Worm (Caenorhabditis elegans) whole organism, L1 larva: Measurements from ENCODE around the gene Y38E10A.28.

Source experiments
- aha-1 ChIP-seq: fragments of 150-350 bp; optimal IDR thresholded peaks from 2 replicates; lab custom pipeline; 2014; ENCODE audit warnings: missing biosample characterization, missing genetic modification characterization
- ces-1 ChIP-seq: fragments of 150-350 bp; optimal IDR thresholded peaks from 2 replicates; lab custom pipeline; 2014; ENCODE audit warnings: missing biosample characterization, missing genetic modification reagents, missing genetic modification characterization
- dsc-1 ChIP-seq: sonication (generic microtip); optimal IDR thresholded peaks from 2 replicates; lab custom pipeline; 2016; ENCODE audit warnings: mild to moderate bottlenecking, missing genetic modification characterization, missing compliant biosample characterization
- efl-1 ChIP-seq, 4 experiments: fragments of 150-350 bp; optimal IDR thresholded peaks in 3 of 4; peaks in 1 of 4; 1 replicate in 1 of 4; 2 replicates in 3 of 4; lab custom pipeline; 2014; ENCODE audit warnings: missing biosample characterization in 2 of 4, missing genetic modification characterization in 2 of 4, missing genetic modification reagents in 2 of 4
- egl-27 ChIP-seq, 2 experiments: fragments of 150-350 bp in 1 of 2; sonication (generic microtip); optimal IDR thresholded peaks; 3 replicates each; lab custom pipeline; 2017 to 2018; ENCODE audit warnings: missing biosample characterization in 2 of 2, missing genetic modification characterization in 2 of 2, missing genetic modification reagents in 2 of 2
- elt-2 ChIP-seq: sonication (generic microtip); optimal IDR thresholded peaks from 2 replicates; lab custom pipeline; 2016; ENCODE audit warnings: missing genetic modification characterization, mild to moderate bottlenecking, inconsistent platforms, missing compliant biosample characterization, missing genetic modification reagents
- fkh-4 ChIP-seq: sonication (generic microtip); optimal IDR thresholded peaks from 2 replicates; lab custom pipeline; 2016; ENCODE audit warnings: missing compliant biosample characterization, missing genetic modification characterization, borderline replicate concordance
- fkh-8 ChIP-seq: sonication (generic microtip); optimal IDR thresholded peaks from 2 replicates; lab custom pipeline; 2016; ENCODE audit warnings: mild to moderate bottlenecking, missing genetic modification characterization, missing compliant biosample characterization
- hlh-4 ChIP-seq: sonication (generic microtip); optimal IDR thresholded peaks from 2 replicates; lab custom pipeline; 2016; ENCODE audit warnings: mild to moderate bottlenecking, missing genetic modification characterization, missing compliant biosample characterization
- jun-1 ChIP-seq: fragments of 150-350 bp; optimal IDR thresholded peaks from 2 replicates; lab custom pipeline; 2014; ENCODE audit warnings: missing biosample characterization, missing genetic modification reagents, missing genetic modification characterization
- lin-14 ChIP-seq: fragments of 200-800 bp; sonication (Bioruptor generic); optimal IDR thresholded peaks from 2 replicates; lab custom pipeline; 2018; ENCODE audit warnings: mild to moderate bottlenecking, missing genetic modification characterization, moderate library complexity, missing compliant biosample characterization
- lin-35 ChIP-seq, 2 experiments: fragments of 150-350 bp; optimal IDR thresholded peaks; 2 replicates each; lab custom pipeline; 2014; ENCODE audit warnings: missing biosample characterization in 2 of 2, missing genetic modification characterization in 2 of 2, missing genetic modification reagents in 2 of 2
- lsy-2 ChIP-seq, 2 experiments: fragments of 150-350 bp; optimal IDR thresholded peaks; 2 replicates each; lab custom pipeline; 2014; ENCODE audit warnings: missing biosample characterization in 2 of 2, missing genetic modification characterization in 2 of 2
- mab-9 ChIP-seq: fragments of 200-800 bp; sonication (Bioruptor generic); IDR thresholded peaks from 2 replicates; pipeline ENCODE4 v1.3.6; 2022; ENCODE audit warnings: missing genetic modification reagents, missing genetic modification characterization, missing compliant biosample characterization
- mdl-1 ChIP-seq, 2 experiments: fragments of 150-350 bp; optimal IDR thresholded peaks; 2 replicates each; lab custom pipeline; 2014 to 2017; ENCODE audit warnings: missing biosample characterization in 2 of 2, missing genetic modification characterization in 2 of 2, inconsistent platforms in 1 of 2
- mef-2 ChIP-seq: fragments of 150-350 bp; optimal IDR thresholded peaks from 2 replicates; lab custom pipeline; 2014; ENCODE audit warnings: missing biosample characterization, missing genetic modification characterization
- mep-1 ChIP-seq: fragments of 150-350 bp; optimal IDR thresholded peaks from 2 replicates; lab custom pipeline; 2014; ENCODE audit warnings: missing biosample characterization, missing genetic modification characterization
- nhr-20 ChIP-seq: sonication (generic microtip); optimal IDR thresholded peaks from 2 replicates; lab custom pipeline; 2016; ENCODE audit warnings: mild to moderate bottlenecking, missing genetic modification characterization, missing compliant biosample characterization
- nhr-237 ChIP-seq: fragments of 150-350 bp; optimal IDR thresholded peaks from 2 replicates; lab custom pipeline; 2014; ENCODE audit warnings: missing biosample characterization, missing genetic modification characterization
- nhr-28 ChIP-seq: fragments of 150-350 bp; optimal IDR thresholded peaks from 2 replicates; lab custom pipeline; 2014; ENCODE audit warnings: missing biosample characterization, missing genetic modification characterization
- nhr-47 ChIP-seq: sonication (generic microtip); optimal IDR thresholded peaks from 2 replicates; lab custom pipeline; 2016; ENCODE audit warnings: mild to moderate bottlenecking, missing genetic modification characterization, moderate library complexity, missing compliant biosample characterization
- nhr-71 ChIP-seq: sonication (generic microtip); optimal IDR thresholded peaks from 2 replicates; lab custom pipeline; 2016; ENCODE audit warnings: mild to moderate bottlenecking, missing genetic modification characterization, moderate library complexity, missing compliant biosample characterization
- nhr-77 ChIP-seq: fragments of 150-350 bp; optimal IDR thresholded peaks from 2 replicates; lab custom pipeline; 2014; ENCODE audit warnings: missing biosample characterization, missing genetic modification characterization
- nhr-84 ChIP-seq: sonication (generic microtip); optimal IDR thresholded peaks from 2 replicates; lab custom pipeline; 2017; ENCODE audit warnings: missing biosample characterization, missing genetic modification characterization
- nhr-90 ChIP-seq: sonication (generic microtip); optimal IDR thresholded peaks from 2 replicates; lab custom pipeline; 2016; ENCODE audit warnings: mild to moderate bottlenecking, missing genetic modification characterization, missing compliant biosample characterization; ENCODE audit not compliant: poor library complexity
- pax-3 ChIP-seq: fragments of 200-800 bp; sonication (Bioruptor generic); optimal IDR thresholded peaks from 2 replicates; lab custom pipeline; 2018; ENCODE audit warnings: mild to moderate bottlenecking, missing genetic modification characterization, moderate library complexity, missing compliant biosample characterization
- rnt-1 ChIP-seq: sonication (generic microtip); optimal IDR thresholded peaks from 2 replicates; lab custom pipeline; 2016; ENCODE audit warnings: mild to moderate bottlenecking, missing genetic modification characterization, moderate library complexity, missing compliant biosample characterization
- snpc-4 ChIP-seq: fragments of 150-350 bp; optimal IDR thresholded peaks from 2 replicates; lab custom pipeline; 2014; ENCODE audit warnings: missing biosample characterization, missing genetic modification characterization
- sptf-1 ChIP-seq: fragments of 150-350 bp; optimal IDR thresholded peaks from 2 replicates; lab custom pipeline; 2014; ENCODE audit warnings: missing biosample characterization, missing genetic modification characterization
- sup-37 ChIP-seq: fragments of 200-800 bp; sonication (Bioruptor generic); optimal IDR thresholded peaks from 2 replicates; lab custom pipeline; 2018; ENCODE audit warnings: mild to moderate bottlenecking, missing genetic modification characterization, missing compliant biosample characterization
- unc-30 ChIP-seq: sonication (generic microtip); optimal IDR thresholded peaks from 2 replicates; lab custom pipeline; 2017; ENCODE audit warnings: missing biosample characterization, missing genetic modification characterization
- xbp-1 ChIP-seq: sonication (generic microtip); optimal IDR thresholded peaks from 2 replicates; lab custom pipeline; 2016; ENCODE audit warnings: missing genetic modification characterization, missing compliant biosample characterization
- zag-1 ChIP-seq: fragments of 150-350 bp; optimal IDR thresholded peaks from 2 replicates; lab custom pipeline; 2014; ENCODE audit warnings: missing biosample characterization, missing genetic modification characterization
- zip-4 ChIP-seq: fragments of 200-800 bp; sonication (Bioruptor generic); optimal IDR thresholded peaks from 2 replicates; lab custom pipeline; 2018; ENCODE audit warnings: mild to moderate bottlenecking, missing genetic modification characterization, moderate library complexity, missing compliant biosample characterization

Y38E10A.28 gene

ce11 chrII:12636602-12637001 lies 7.1 kb downstream of the Y38E10A.28 start, which contains the start of gene nhr-234 (continued):
- TF ChIP-seq lin-35 (GFP tag; optimal IDR thresholded peaks at IDR 0.05; lab: Kevin White, UChicago) (no peak), mef-2 (tag; lab: Kevin White, UChicago) (no peak), sup-37 (GFP tag; lab: Kevin White, UChicago) (no peak)

ce11 chrII:12640370-12640769 lies 10.9 kb downstream of the Y38E10A.28 start, which contains the start of gene nhr-235:
Gene nhr-235, plus strand, starts transcription at chrII:12640670.
- TF ChIP-seq sptf-1 (tag; lab: Kevin White, UChicago) (no peak), unc-30 (tag; lab: Kevin White, UChicago) (no peak), xbp-1 (tag; lab: Kevin White, UChicago) (no peak), nhr-84 (tag; lab: Kevin White, UChicago) (no peak), lin-35 (GFP tag; optimal IDR thresholded peaks at IDR 0.05; lab: Kevin White, UChicago) (no peak), egl-27 (tag; optimal IDR thresholded peaks at IDR 0.05; lab: Kevin White, UChicago) (no peak), mep-1 (no peak), elt-2 (tag; lab: Kevin White, UChicago) (no peak), efl-1 (optimal IDR thresholded peaks at IDR 0.05; lab: Kevin White, UChicago) (no peak), efl-1 (GFP tag; optimal IDR thresholded peaks at IDR 0.05 in 1 of 2; lab: Kevin White, UChicago) (no peak), mab-9 (GFP tag; lab: Robert Waterston, UW) (no peak), nhr-237 (no peak), nhr-90 (tag; lab: Kevin White, UChicago) (no peak)

- no peak for TF ChIP-seq rnt-1
- no peak for TF ChIP-seq xbp-1 (tag; lab: Kevin White, UChicago)
- TF ChIP-seq ces-1, result no peak
- TF ChIP-seq nhr-20 (tag; lab: Kevin White, UChicago), result no peak
- TF ChIP-seq nhr-71 (tag; lab: Kevin White, UChicago), result no peak
- TF ChIP-seq nhr-47 (tag; lab: Kevin White, UChicago), result no peak
- TF ChIP-seq zag-1 (tag; lab: Kevin White, UChicago), result no peak
Observed at ce11 chrII:12654447-12654846, 25.0 kb downstream of the Y38E10A.28 start, which contains the start of gene rgs-4. Gene rgs-4, plus strand, starts transcription at chrII:12654747.

- TF ChIP-seq fkh-4 (tag; lab: Kevin White, UChicago) (no peak), fkh-8 (tag; lab: Kevin White, UChicago) (peak; percentile 19), lsy-2 (tag; optimal IDR thresholded peaks at IDR 0.05; lab: Kevin White, UChicago) (no peak), nhr-77 (no peak), dsc-1 (tag; lab: Kevin White, UChicago) (peak; percentile 77), nhr-28 (tag; lab: Kevin White, UChicago) (no peak)
Observed at ce11 chrII:12655816-12656215, 26.3 kb downstream of the Y38E10A.28 start.

DNA sequence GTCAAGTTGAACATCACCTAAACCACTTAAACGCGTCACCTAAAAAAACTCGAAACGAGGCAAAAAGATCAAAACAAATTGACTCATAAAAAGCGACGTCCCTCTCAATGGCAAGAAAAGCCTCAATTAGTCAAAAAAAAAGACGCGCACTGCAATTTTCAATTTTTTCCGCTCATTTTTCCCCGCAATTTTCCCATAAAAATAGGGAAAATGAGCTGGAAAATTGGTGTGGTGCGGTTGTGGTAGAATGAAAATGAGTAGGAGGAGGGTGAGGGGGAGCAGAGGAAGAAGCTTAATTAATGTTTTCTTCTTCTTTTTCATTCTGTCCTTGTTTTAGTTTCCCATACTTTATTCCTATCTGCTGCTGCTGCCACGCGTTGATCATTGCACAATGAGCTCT lies 28.1 kb downstream of the Y38E10A.28 start:
- peak; percentile 52 for TF ChIP-seq lin-14 (GFP tag; lab: Kevin White, UChicago)
- TF ChIP-seq zip-4, result no peak
- no peak for TF ChIP-seq nhr-28 (tag; lab: Kevin White, UChicago)
- TF ChIP-seq pax-3 (tag; lab: Kevin White, UChicago), result no peak

ce11 chrII:12658409-12658808 lies 28.9 kb downstream of the Y38E10A.28 start:
- TF ChIP-seq rnt-1 (peak; percentile 40), lin-14 (GFP tag; lab: Kevin White, UChicago) (peak; percentile 36), mdl-1 (tag; optimal IDR thresholded peaks at IDR 0.05; lab: Kevin White, UChicago) (peak in 1 of 2 experiments; percentile 23), aha-1 (tag; lab: Kevin White, UChicago) (no peak), jun-1 (tag; lab: Kevin White, UChicago) (no peak), lsy-2 (tag; optimal IDR thresholded peaks at IDR 0.05; lab: Kevin White, UChicago) (peak in 1 of 2 experiments; percentile 22), snpc-4 (peak; percentile 6), hlh-4 (no peak)
- TF ChIP-seq, all 84 proteins: peak for 5
